Fruit fly (Drosophila melanogaster) whole organism, larva: Measurements from ENCODE around the gene CG4829.
A peak's percentile ranks its signal among the peaks of the same experiment; 100 is the strongest.

ENCODE experiments used
- noc ChIP-seq: fragments of 200-800 bp; sonication (Bioruptor generic); optimal IDR thresholded peaks from 3 replicates; lab custom pipeline; 2019; ENCODE audit warnings: missing biosample characterization, mild to moderate bottlenecking, missing genetic modification characterization, moderate library complexity

The CG4829 gene

DNA sequence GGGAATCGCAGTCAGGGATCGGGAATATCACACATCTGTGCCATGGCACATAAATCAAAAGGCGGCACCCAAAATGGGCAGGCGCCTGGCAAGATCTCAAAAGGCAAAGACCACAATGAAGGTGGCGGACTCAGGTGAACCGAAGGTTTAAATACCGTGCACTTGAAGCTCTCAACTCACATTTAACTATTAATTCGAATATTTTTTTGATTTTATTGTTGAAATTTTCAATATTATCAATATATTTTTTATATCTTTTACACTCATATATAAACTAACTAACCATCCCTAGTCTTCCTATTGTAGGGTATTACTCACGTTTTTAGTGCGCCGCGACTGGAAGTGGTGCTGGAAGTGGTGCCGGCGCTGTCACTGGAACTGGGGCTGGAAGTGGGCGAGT, 37.5 kb downstream of the CG4829 start:
- no peak for TF ChIP-seq noc

DNA sequence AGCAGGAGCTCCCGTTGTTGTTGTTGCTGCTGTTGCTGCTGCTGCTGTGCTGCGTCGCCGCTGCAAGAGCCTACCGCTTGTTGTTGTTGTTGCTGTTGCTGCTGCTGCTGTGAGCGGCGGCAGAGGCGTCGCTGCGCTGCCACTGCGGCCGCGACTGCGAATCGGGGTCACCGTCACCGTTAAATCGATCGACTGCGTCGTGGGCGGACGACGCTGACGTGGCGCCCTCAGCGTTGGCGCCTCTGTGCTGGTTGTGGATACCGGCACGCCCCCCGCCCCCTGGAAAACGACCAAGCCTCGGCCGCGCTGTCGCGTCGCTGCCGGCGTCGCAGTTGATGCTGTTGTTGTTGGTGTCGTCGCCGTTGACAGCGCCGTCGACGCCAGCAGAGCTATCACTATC, 38.0 kb downstream of the CG4829 start:
- TF ChIP-seq noc = no peak

DNA sequence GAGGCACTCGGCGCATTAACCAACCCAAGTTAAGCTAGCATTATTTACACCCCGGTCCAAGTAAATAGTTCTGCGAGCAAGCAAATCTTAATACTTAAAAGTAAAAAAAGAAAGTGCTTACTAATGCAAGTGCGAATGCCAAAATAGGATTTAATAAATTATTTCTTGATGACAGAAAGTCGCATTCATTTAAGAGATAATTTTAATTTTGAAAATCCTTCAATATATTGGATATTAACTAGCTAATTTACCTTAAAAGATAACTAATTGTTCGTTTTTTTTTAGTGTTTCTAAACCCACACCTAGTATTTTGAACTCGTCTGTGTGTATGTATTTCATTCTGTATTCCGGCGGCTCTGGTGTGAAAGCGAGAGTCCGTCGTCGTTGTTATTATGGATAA, 43.2 kb downstream of the CG4829 start:
- peak; percentile 26 for TF ChIP-seq noc

DNA sequence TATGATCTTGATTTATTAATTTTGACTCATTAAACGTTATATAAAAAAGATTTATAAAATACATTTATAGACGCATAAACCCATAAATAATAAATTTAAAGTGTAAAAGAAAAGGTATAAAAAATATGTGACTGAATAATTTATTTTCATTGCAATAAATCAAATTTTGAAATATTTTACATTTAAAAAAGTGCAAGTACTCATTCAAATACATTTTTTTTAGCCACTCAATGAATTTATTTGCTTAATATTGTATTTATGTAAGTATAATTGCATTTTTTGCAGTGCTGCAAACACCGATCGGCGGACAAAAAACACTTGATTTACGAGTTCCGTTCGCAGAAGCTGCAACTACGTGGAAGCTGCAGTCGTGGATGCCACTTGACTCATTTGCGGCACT, 48.2 kb downstream of the CG4829 start:
- no peak for TF ChIP-seq noc

DNA sequence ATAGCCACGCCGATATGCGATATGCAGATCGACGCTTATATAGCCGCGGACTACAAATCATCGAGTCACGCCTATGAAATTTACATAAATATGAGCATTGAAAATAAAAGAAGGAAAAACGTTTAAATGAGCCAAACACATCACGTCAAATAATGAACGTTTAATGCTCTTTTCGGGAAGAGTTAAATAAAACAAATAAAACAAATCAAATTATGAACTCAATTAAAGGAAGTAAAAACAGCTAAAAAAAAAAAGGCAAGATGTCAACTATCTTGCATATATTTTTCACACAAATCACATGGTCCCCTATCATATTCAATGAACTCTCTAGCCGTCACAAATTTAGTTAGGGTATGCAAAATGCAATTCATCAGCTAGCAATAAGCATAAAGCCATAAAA, 56.1 kb downstream of the CG4829 start:
- TF ChIP-seq noc = no peak

DNA sequence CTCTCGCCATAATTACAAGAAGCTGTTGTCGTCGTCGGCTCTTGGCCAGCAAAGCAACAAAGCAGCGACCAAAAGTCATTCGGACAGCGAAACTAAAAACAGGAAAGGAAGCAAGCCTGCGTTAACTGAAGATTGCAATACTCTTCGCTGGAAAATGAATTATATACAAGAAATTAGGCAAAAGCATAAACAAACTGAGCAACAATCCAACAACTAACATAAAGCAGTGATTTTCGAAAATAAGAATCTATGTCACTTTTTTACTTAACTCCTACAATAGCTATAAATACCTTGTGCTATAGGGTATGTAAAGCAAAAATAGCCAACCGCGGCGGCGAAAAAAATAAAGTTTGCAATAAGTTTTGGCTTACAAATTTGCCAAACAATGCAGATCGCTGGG, 60.3 kb downstream of the CG4829 start:
- no peak for TF ChIP-seq noc

DNA sequence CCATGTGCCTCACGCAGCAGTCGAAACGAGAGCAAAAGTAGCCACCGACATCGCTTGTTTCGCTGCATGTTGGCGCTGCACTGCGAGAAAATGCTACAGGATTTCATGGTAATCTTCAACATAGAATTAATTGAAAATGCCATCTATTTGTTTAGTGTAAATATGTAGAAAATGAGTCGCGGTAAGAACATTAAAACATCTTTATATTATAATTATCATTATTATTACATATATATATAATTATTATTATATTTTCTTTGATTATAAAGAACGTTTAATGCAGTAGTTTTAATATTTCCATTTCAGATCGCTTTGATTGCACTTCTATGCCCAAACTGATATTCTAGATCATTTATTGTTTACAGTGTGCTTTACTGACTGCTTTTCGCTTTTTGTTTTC, 61.6 kb downstream of the CG4829 start:
- no peak for TF ChIP-seq noc

DNA sequence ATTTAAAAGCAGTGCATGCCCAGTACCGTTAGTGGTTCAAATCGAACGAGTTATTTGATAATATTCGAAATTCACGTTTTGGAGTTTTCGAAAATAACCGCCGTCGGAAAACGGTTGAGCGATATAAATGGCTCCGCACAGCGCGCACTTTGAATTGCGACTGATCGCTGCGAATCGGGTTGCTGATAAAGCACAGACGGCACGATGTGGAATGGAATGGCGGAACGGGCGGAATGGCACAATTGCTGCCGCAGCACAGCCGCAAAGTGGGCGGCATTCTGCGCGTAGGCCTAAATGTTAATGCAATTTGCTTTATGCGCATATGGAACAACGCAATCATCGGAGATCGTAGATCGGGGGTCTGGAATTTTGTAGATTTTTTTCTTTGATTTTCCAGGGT, 63.2 kb downstream of the CG4829 start:
- no peak for TF ChIP-seq noc
